Worm (Caenorhabditis elegans): Measurements from ENCODE around the gene exos-7.

Gene exos-7

DNA sequence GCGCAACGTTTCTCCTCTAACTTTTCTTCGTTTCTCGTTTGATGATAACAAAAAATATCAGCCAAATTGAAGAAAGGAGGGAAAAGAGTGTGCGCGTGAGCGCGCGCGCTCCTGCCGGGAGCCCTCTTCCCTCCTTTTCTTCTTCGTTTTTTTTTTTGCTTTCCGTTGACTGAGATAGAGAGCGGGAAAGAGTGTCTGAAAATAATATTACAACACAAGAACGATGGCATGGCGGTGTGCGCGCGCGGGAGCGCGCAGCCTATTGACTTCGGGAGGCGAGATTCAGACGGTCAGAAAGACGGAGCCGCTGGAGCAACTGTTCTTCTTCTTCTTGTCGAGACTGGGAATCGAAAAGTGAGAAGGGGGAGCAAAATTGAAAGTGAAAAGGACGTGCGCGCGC, 44.9 kb upstream of the exos-7 start (continued):
- no peak for TF ChIP-seq lin-29 (GFP tag; IDR thresholded peaks at IDR 0.05)
- no peak for TF ChIP-seq unc-130 (GFP tag; optimal IDR thresholded peaks at IDR 0.05)
- no peak for TF ChIP-seq lin-13 (GFP tag; optimal IDR thresholded peaks at IDR 0.05)
- no peak for TF ChIP-seq lir-3 (tag; optimal IDR thresholded peaks at IDR 0.05)

DNA sequence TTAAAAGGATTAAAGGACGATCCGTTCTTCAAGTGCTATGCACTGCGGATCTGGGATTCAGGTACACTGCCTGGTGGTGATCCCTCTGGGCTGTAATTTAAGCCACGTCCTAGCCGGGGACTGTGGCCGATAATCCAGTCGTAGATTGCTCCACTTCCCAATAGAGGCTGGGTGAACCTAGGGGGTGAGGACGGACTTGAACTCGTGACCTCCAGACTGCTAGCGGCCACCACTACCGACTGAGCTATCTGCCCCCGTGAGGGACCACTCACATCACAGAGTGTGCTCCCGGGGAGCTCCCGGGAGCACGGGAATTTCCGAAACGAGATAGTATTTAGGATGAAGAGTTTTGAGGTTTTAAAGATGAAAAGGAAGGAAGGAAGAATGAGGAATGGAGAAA, 43.3 kb upstream of the exos-7 start:
- TF ChIP-seq egl-43 (GFP tag; IDR thresholded peaks at IDR 0.05) (peak; percentile 58), set-16 (GFP tag; IDR thresholded peaks at IDR 0.05) (peak; percentile 63)

DNA sequence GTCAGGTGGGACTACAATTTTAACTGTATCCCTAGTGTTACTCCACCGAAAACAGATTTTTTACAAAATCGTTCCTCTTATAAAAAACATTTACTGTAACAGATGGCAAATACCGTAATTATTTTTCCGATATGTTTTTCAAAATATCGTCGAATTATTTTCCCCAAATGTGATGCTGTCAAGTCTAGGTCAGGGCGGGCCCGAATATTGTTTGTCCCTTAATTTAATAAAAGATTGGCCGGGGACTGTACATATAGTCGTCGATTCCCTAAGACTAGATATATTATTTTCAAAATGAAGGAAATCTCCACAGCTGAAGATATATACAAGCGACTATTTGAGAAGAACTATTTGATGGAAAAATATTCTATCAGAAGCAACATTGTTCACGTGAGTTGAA, 40.7 kb upstream of the exos-7 start, which contains the start of gene sdf-9:
sdf-9 (plus strand) TSS at position 301 of the 400 bp plus-strand sequence.
- TF ChIP-seq cey-2 (tag; optimal IDR thresholded peaks at IDR 0.05; ENCODE audit: borderline replicate concordance, insufficient read depth) (no peak), ztf-7 (tag; optimal IDR thresholded peaks at IDR 0.05) (no peak), ZK337.2 (GFP tag; IDR thresholded peaks at IDR 0.05) (no peak), aha-1 (tag) (no peak), fos-1 (tag; optimal IDR thresholded peaks at IDR 0.05) (no peak), php-3 (GFP tag; IDR thresholded peaks at IDR 0.05) (no peak), jun-1 (tag; optimal IDR thresholded peaks at IDR 0.05) (no peak), ztf-11 (tag; optimal IDR thresholded peaks at IDR 0.05) (no peak), T26A8.4 (GFP tag; IDR thresholded peaks at IDR 0.05) (no peak), ceh-20 (GFP tag; IDR thresholded peaks at IDR 0.05) (no peak), lin-15B (tag; optimal IDR thresholded peaks at IDR 0.05) (no peak), F26F4.8 (GFP tag; conservative IDR thresholded peaks at IDR 0.05) (no peak), fkh-10 (GFP tag; optimal IDR thresholded peaks at IDR 0.05) (no peak), pqm-1 (tag; optimal IDR thresholded peaks at IDR 0.05) (no peak), ceh-62 (tag; optimal IDR thresholded peaks at IDR 0.05) (no peak), rbr-2 (tag; optimal IDR thresholded peaks at IDR 0.05) (no peak), gei-8 (GFP tag; optimal IDR thresholded peaks at IDR 0.05) (no peak), F49E8.2 (tag; optimal IDR thresholded peaks at IDR 0.05; ENCODE audit: borderline replicate concordance) (no peak)

DNA sequence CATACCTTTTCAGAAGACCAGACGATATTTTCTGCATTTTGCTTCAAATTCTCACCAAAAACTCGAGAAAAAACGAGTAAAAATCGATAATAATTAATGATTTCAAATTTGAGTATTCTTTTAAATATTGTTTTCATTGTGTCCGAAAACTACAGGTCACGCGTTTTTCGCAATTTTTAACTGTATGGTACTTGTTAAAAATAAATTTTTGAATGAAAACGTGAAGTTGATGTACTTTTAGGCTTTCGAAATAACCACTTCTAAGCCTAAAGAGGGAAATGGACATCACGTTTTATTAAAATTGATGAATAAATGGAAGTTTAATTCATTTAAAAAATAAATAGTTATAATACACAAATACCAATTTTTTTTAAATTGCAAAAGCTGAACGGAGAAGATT, 35.8 kb upstream of the exos-7 start, which contains the start of gene Y44A6D.5:
Y44A6D.5 (minus strand) TSS at position 101 of the 400 bp plus-strand sequence.
- no peak for TF ChIP-seq D1046.2 (GFP tag; IDR thresholded peaks at IDR 0.05)
- no peak for TF ChIP-seq T26A8.4 (GFP tag; IDR thresholded peaks at IDR 0.05)
- no peak for TF ChIP-seq lin-39 (tag; optimal IDR thresholded peaks at IDR 0.05)
- no peak for TF ChIP-seq attf-4 (tag; optimal IDR thresholded peaks at IDR 0.05)
- no peak for TF ChIP-seq mxl-2 (GFP tag; conservative IDR thresholded peaks at IDR 0.05)
- TF ChIP-seq aly-2 (tag; optimal IDR thresholded peaks at IDR 0.05): no peak
- TF ChIP-seq Y5F2A.4 (GFP tag; optimal IDR thresholded peaks at IDR 0.05): no peak
- TF ChIP-seq jun-1 (tag; optimal IDR thresholded peaks at IDR 0.05): no peak
- TF ChIP-seq lin-1 (GFP tag; IDR thresholded peaks at IDR 0.05): no peak
- no peak for TF ChIP-seq unc-62 (GFP tag; optimal IDR thresholded peaks at IDR 0.05 in 1 of 2)
- no peak for TF ChIP-seq unc-62 (tag; optimal IDR thresholded peaks at IDR 0.05)
- no peak for TF ChIP-seq tag-97 (GFP tag; IDR thresholded peaks at IDR 0.05)
- TF ChIP-seq T20F7.1 (GFP tag; optimal IDR thresholded peaks at IDR 0.05): no peak
- TF ChIP-seq ceh-32 (tag; optimal IDR thresholded peaks at IDR 0.05; ENCODE audit: poor library complexity): no peak
- TF ChIP-seq madf-5 (GFP tag; IDR thresholded peaks at IDR 0.05): no peak
- TF ChIP-seq spr-1 (tag; optimal IDR thresholded peaks at IDR 0.05): no peak

All from whole organism, L4 larva.